Worm (Caenorhabditis elegans): ENCODE results near the gene F35C5.12.

ce11 chrII:12884972-12885371 lies 29.4 kb downstream of the F35C5.12 start, which contains the start of gene sra-14:
- TF ChIP-seq mab-5 (tag; optimal IDR thresholded peaks at IDR 0.05) (no peak), snpc-4 (tag; optimal IDR thresholded peaks at IDR 0.05) (no peak), blmp-1 (tag; optimal IDR thresholded peaks at IDR 0.05) (no peak), bed-3 (GFP tag; optimal IDR thresholded peaks at IDR 0.05) (no peak)
